Fruit fly (Drosophila melanogaster): ENCODE measurements around the gene CG1492.

Gene CG1492

DNA sequence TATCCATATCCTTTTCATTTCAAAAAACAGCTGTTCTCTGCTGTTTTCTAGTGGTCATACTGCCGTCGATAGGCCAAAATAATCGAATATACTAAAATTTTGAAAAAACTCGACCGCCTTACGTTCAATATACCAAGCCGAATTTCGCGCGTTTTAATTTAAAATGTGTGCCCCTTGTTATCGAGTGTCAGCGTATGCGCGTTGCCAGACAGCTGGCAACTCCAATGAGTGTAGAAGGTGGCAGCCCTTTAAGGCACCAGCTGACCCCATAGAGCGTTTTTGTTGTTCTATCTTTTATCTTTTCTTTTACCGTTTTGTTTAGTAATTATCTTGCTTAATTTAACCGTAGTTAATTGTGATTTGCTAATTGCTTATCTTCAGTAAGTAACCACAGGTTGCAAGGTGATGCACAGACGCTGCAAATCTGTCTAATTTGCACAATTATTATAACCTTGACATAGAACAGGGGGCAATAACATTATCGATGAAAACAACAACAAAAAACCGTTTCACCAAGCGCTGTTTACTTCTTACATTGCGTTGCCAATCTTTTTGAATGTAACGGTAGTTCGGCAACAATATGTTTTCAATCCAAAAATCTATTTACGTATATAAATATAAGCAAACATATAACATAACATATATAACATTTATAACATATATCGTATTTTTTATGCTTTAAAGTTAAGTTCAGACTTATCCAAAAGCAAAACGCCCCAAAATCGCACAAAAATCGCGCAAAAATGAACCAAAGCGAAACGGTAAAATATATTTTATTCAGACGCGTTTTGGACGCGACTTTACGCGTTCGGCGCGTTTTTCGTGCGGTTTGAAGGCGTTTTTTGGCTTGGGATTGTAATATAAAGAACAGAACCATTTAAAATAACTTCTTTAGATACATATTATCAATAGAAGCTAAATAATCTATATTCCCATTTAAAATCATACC, at the start of gene CG1492, which contains the start of gene regucalcin:
Gene CG1492, minus strand, starts transcription at position 63 of the 949 bp plus-strand sequence.
Gene regucalcin, plus strand, starts transcription at position 229 of the 949 bp plus-strand sequence.
- TF ChIP-seq toe (GFP tag; optimal IDR thresholded peaks at IDR 0.05) (no peak), tj (GFP tag; optimal IDR thresholded peaks at IDR 0.05) (peak; percentile 48), pad (GFP tag; optimal IDR thresholded peaks at IDR 0.05) (peak; percentile 40), bab1 (GFP tag; optimal IDR thresholded peaks at IDR 0.05) (peak; percentile 16), CG12768 (GFP tag; optimal IDR thresholded peaks at IDR 0.05) (no peak), Crg-1 (GFP tag; optimal IDR thresholded peaks at IDR 0.05) (peak; percentile 12), Clk (GFP tag; optimal IDR thresholded peaks at IDR 0.05) (no peak), ovo (GFP tag; optimal IDR thresholded peaks at IDR 0.05) (peak; percentile 81), kay (GFP tag; ENCODE audit: borderline replicate concordance) (peak; percentile 65), CG5204 (GFP tag; optimal IDR thresholded peaks at IDR 0.05) (no peak)

DNA sequence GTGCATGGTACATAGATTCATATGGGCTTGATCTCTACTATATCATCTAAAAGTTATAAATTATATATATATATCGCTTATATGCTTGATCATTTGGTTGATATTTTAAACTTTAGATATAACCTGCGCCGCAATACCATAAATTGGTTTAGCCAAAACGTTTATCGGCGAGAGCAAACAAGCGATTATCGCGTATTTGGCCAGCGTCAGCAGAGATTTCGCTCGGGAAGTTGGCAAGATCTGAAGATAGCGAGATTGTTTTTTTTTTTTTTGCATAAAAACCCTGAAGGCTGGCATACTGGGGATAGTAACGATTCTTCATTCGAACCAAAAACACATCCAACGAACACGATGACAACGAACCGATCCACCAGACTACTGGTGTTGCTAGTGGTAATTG, 47.5 kb upstream of the CG1492 start, which contains the start of gene Muc11A:
Gene Muc11A, plus strand, starts transcription at position 301 of the 400 bp plus-strand sequence.
- TF ChIP-seq CG12768 (GFP tag; optimal IDR thresholded peaks at IDR 0.05) (no peak), CG7045 (GFP tag; optimal IDR thresholded peaks at IDR 0.05) (no peak), CG5204 (GFP tag; optimal IDR thresholded peaks at IDR 0.05) (no peak)

DNA sequence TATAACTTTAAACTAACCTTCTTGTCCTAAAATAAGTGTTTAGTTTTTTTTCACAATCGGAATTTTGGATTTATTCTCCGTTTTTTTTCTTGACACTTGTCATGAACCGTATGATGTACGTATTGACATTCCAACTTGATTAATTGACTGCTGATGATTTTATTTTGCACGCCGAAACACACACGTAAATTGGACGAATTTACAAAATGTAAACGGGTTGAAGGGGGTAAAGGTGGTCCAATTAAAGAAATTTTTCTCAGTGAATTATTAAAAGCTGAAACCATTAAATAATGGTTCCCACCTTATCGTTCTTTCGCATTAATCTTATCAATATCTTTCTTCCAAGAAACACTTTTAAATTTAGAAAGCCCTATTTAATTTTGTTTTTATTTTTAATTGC, 44.5 kb upstream of the CG1492 start, which contains the start of gene Uch-L5R:
Gene Uch-L5R, minus strand, starts transcription at position 101 of the 400 bp plus-strand sequence.
- TF ChIP-seq tj (GFP tag; optimal IDR thresholded peaks at IDR 0.05) (no peak), toe (GFP tag; optimal IDR thresholded peaks at IDR 0.05) (no peak), CG7101 (tag; optimal IDR thresholded peaks at IDR 0.05) (no peak), cic (GFP tag; optimal IDR thresholded peaks at IDR 0.05) (no peak), CG1620 (GFP tag; optimal IDR thresholded peaks at IDR 0.05) (no peak), Hr96 (GFP tag; optimal IDR thresholded peaks at IDR 0.05) (no peak), kay (GFP tag; ENCODE audit: borderline replicate concordance) (no peak), ovo (GFP tag; optimal IDR thresholded peaks at IDR 0.05) (no peak), CG5204 (GFP tag; optimal IDR thresholded peaks at IDR 0.05) (no peak), cnc (optimal IDR thresholded peaks at IDR 0.05) (no peak), CG14711 (tag; optimal IDR thresholded peaks at IDR 0.05) (no peak), Crg-1 (GFP tag; optimal IDR thresholded peaks at IDR 0.05) (no peak), CG12768 (GFP tag; optimal IDR thresholded peaks at IDR 0.05) (no peak), Mnt (GFP tag; optimal IDR thresholded peaks at IDR 0.05) (no peak)

DNA sequence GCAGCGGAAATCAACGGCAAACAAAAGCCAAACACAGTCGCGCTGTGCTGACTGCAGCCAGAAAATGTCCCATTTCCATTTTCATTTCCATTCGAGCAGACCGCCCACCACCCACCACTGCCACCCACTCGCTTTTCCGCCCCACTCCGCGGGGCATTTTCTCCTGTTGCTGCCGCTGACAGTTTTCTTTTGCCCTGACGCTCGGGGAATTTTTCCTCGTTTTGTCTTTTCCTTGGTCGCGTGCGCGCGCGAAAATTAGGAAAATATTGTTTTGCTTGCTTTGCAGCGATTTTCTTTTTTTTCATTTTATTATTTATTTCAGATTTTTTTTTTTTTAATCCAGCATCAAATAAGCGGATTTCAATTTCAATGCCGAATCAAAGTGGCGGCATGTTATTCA, 38.3 kb upstream of the CG1492 start:
- no peak for TF ChIP-seq CG14711 (tag; optimal IDR thresholded peaks at IDR 0.05)
- no peak for TF ChIP-seq tj (GFP tag; optimal IDR thresholded peaks at IDR 0.05)

DNA sequence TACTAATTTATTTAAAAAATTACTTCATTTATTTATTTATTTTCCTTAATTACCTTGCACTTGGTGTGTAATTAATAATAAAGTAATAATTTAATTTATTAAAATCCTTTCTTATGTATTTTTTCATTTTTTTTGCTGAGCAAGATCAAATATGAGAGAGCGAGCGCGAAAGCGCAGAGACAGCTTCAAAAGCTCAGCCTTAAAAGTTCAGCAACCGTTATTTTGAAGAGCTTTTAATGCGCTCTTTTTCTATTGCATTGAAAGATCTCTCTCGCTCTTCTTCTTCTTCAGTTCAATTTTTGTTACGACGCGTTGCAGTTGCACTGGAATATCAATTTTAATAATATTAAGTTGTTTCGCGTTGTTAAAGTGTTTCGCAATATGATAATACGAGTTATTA, 31.4 kb upstream of the CG1492 start, which contains the start of gene Ten-a:
Gene Ten-a, plus strand, starts transcription at position 301 of the 400 bp plus-strand sequence.
- TF ChIP-seq kay (GFP tag; ENCODE audit: borderline replicate concordance) (no peak), pad (GFP tag; optimal IDR thresholded peaks at IDR 0.05) (no peak), CG33017 (tag; optimal IDR thresholded peaks at IDR 0.05) (no peak), CG7045 (GFP tag; optimal IDR thresholded peaks at IDR 0.05) (no peak), CG7101 (tag; optimal IDR thresholded peaks at IDR 0.05) (no peak), tj (GFP tag; optimal IDR thresholded peaks at IDR 0.05) (no peak)

DNA sequence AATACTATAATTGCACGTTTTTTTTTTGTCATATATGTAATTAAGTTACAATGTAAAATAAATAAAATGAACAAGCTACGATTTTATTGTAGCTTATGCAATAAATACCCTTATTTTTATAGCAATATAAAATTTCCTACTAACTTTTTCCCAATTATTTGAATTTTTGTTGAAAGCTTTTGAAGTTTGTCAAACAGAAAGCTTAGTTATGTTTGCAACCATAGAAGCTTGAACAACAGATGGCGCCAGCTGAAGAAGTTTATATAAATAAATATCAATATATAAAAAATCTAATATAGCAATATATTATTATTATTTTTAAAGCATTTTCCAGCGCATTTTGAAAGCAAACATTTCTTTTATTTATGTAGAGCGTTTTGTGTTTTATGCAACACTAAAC, 23.2 kb upstream of the CG1492 start:
- TF ChIP-seq CG12768 (GFP tag; optimal IDR thresholded peaks at IDR 0.05) (no peak), bab1 (GFP tag; optimal IDR thresholded peaks at IDR 0.05) (peak; percentile 47), toe (GFP tag; optimal IDR thresholded peaks at IDR 0.05) (no peak)

DNA sequence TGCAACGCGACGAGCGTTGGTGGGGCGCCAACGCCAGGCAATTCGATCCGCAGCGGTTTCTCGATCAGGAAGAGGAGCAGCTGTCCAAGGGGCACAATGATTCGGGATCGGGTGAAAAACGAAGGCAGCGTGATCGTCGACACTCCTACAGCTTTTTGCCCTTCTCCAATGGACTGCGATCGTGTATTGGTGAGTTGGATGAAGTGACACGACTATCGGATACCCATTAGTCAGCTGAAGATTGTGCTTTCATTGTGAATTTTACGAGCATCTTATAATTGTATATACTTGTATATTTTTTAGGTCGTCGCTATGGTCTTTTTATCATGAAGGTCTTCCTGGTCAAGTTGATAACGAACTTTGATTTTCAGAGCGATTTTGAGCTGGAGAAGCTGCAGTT, 22.7 kb upstream of the CG1492 start:
- TF ChIP-seq cic (GFP tag; optimal IDR thresholded peaks at IDR 0.05), result no peak
- TF ChIP-seq tj (GFP tag; optimal IDR thresholded peaks at IDR 0.05), result no peak
- no peak for TF ChIP-seq CG7101 (tag; optimal IDR thresholded peaks at IDR 0.05)
- TF ChIP-seq Mnt (GFP tag; optimal IDR thresholded peaks at IDR 0.05), result no peak
- TF ChIP-seq toe (GFP tag; optimal IDR thresholded peaks at IDR 0.05), result no peak
- TF ChIP-seq bab1 (GFP tag; optimal IDR thresholded peaks at IDR 0.05), result no peak
- TF ChIP-seq CG14711 (tag; optimal IDR thresholded peaks at IDR 0.05), result no peak
- TF ChIP-seq CG1620 (GFP tag; optimal IDR thresholded peaks at IDR 0.05), result no peak
- no peak for TF ChIP-seq kay (GFP tag; ENCODE audit: borderline replicate concordance)
- no peak for TF ChIP-seq CG5204 (GFP tag; optimal IDR thresholded peaks at IDR 0.05)
- TF ChIP-seq Crg-1 (GFP tag; optimal IDR thresholded peaks at IDR 0.05), result no peak
- no peak for TF ChIP-seq cnc (optimal IDR thresholded peaks at IDR 0.05)
